Worm (Caenorhabditis elegans) whole organism, late embryonic: Measurements from ENCODE around the gene pho-6.
A peak's percentile ranks its signal among the peaks of the same experiment; 100 is the strongest.

ENCODE experiments used
- ama-1 ChIP-seq: fragments of 150-350 bp; optimal IDR thresholded peaks from 2 replicates; lab custom pipeline; 2014
- ceh-22 ChIP-seq: sonication (generic microtip); optimal IDR thresholded peaks from 2 replicates; lab custom pipeline; 2017; ENCODE audit warnings: missing biosample characterization, missing genetic modification characterization
- ceh-30 ChIP-seq: fragments of 150-350 bp; optimal IDR thresholded peaks from 2 replicates; lab custom pipeline; 2014; ENCODE audit warnings: missing biosample characterization, missing genetic modification characterization
- ceh-48 ChIP-seq: sonication (generic microtip); optimal IDR thresholded peaks from 2 replicates; lab custom pipeline; 2016; ENCODE audit warnings: missing genetic modification characterization, inconsistent platforms, missing compliant biosample characterization
- ceh-6 ChIP-seq: fragments of 200-800 bp; sonication (Bioruptor generic); optimal IDR thresholded peaks from 2 replicates; lab custom pipeline; 2018; ENCODE audit warnings: mild to moderate bottlenecking, missing genetic modification characterization, missing compliant biosample characterization
- dve-1 ChIP-seq: sonication (generic microtip); optimal IDR thresholded peaks from 2 replicates; lab custom pipeline; 2017; ENCODE audit warnings: antibody characterized with exemption, mild to moderate bottlenecking, missing genetic modification characterization, missing compliant biosample characterization
- eyg-1 ChIP-seq: sonication (generic microtip); optimal IDR thresholded peaks from 2 replicates; lab custom pipeline; 2016; ENCODE audit warnings: missing genotype, missing genetic modification characterization, missing compliant biosample characterization
- fkh-10 ChIP-seq: fragments of 150-350 bp; optimal IDR thresholded peaks from 2 replicates; lab custom pipeline; 2014; ENCODE audit warnings: missing biosample characterization, missing genetic modification reagents, missing genetic modification characterization
- pag-3 ChIP-seq: sonication (generic microtip); optimal IDR thresholded peaks from 2 replicates; lab custom pipeline; 2016; ENCODE audit warnings: missing compliant biosample characterization, missing genetic modification characterization, borderline replicate concordance
- pros-1 ChIP-seq: fragments of 150-350 bp; optimal IDR thresholded peaks from 2 replicates; lab custom pipeline; 2014; ENCODE audit warnings: missing biosample characterization, missing genetic modification reagents, missing genetic modification characterization
- syd-9 ChIP-seq: sonication (generic microtip); optimal IDR thresholded peaks from 2 replicates; lab custom pipeline; 2016; ENCODE audit warnings: mild to moderate bottlenecking, missing genetic modification characterization, moderate library complexity, missing compliant biosample characterization
- tbx-2 ChIP-seq: sonication (generic microtip); optimal IDR thresholded peaks from 2 replicates; lab custom pipeline; 2016; ENCODE audit warnings: missing genetic modification characterization, missing compliant biosample characterization
- unc-55 ChIP-seq: sonication (generic microtip); optimal IDR thresholded peaks from 2 replicates; lab custom pipeline; 2017; ENCODE audit warnings: missing biosample characterization, missing genetic modification reagents, missing genetic modification characterization

- TF ChIP-seq unc-55 (GFP tag; lab: Kevin White, UChicago) (peak; percentile 28), pag-3 (tag; lab: Kevin White, UChicago) (no peak), eyg-1 (tag; lab: Kevin White, UChicago) (no peak), ceh-48 (tag; lab: Kevin White, UChicago) (no peak), fkh-10 (GFP tag; lab: Kevin White, UChicago) (no peak), dve-1 (tag; lab: Kevin White, UChicago) (no peak), ama-1 (lab: Kevin White, UChicago) (no peak), syd-9 (no peak), tbx-2 (no peak), ceh-22 (tag; lab: Kevin White, UChicago) (no peak), pros-1 (peak; percentile 14), ceh-30 (tag; lab: Kevin White, UChicago) (no peak), ceh-6 (GFP tag; lab: Kevin White, UChicago) (no peak)
Measured at ce11 chrV:8428585-8429414, 34.5 kb upstream of the pho-6 start.
